Worm (Caenorhabditis elegans) whole organism, early embryonic: ENCODE measurements around the gene C04G6.6.

Experiments
- ama-1 ChIP-seq: fragments of 150-350 bp; optimal IDR thresholded peaks from 2 replicates; lab custom pipeline; 2014
- ceh-36 ChIP-seq: sonication (generic microtip); optimal IDR thresholded peaks from 2 replicates; lab custom pipeline; 2016; ENCODE audit warnings: missing genetic modification characterization, inconsistent platforms, missing compliant biosample characterization
- ets-7 ChIP-seq: sonication (generic microtip); optimal IDR thresholded peaks from 2 replicates; lab custom pipeline; 2016; ENCODE audit warnings: missing genotype, missing genetic modification characterization, missing compliant biosample characterization
- pes-1 ChIP-seq: fragments of 200-800 bp; sonication (Bioruptor generic); IDR thresholded peaks from 2 replicates; pipeline ENCODE4 v1.3.6; 2022; ENCODE audit warnings: missing genetic modification reagents, missing genetic modification characterization, missing compliant biosample characterization

ce11 chrII:5066967-5067366, 32.6 kb downstream of the C04G6.6 start:
- TF ChIP-seq ets-7 (tag; lab: Kevin White, UChicago), result no peak
- TF ChIP-seq ama-1 (lab: Kevin White, UChicago), result no peak
- TF ChIP-seq ceh-36 (tag; lab: Kevin White, UChicago), result no peak
- TF ChIP-seq pes-1 (GFP tag; lab: Robert Waterston, UW), result no peak
